Worm (Caenorhabditis elegans) whole organism, young adult: ENCODE results near the gene F58E2.2.

Experiments used
- hmg-20 ChIP-seq: fragments of 200-800 bp; sonication (Bioruptor generic); IDR thresholded peaks from 2 replicates; pipeline ENCODE4 v1.3.6; 2022; ENCODE audit warnings: missing genetic modification reagents, missing genetic modification characterization, missing compliant biosample characterization
- let-607 ChIP-seq, 2 experiments: fragments of 200-800 bp in 1 of 2; sonication (Bioruptor generic) in 1 of 2; sonication (generic microtip) in 1 of 2; optimal IDR thresholded peaks; 2 replicates each; lab custom pipeline; 2016 to 2018; ENCODE audit warnings: mild to moderate bottlenecking in 2 of 2, missing compliant biosample characterization in 2 of 2, missing genetic modification characterization in 2 of 2, moderate library complexity in 2 of 2, missing genotype in 1 of 2

ce11 chrIV:3481760-3482159 lies 11.9 kb downstream of the F58E2.2 start, which contains the start of gene srz-37:
- no peak for TF ChIP-seq hmg-20
- no peak for TF ChIP-seq let-607 (tag; optimal IDR thresholded peaks at IDR 0.05; lab: Kevin White, UChicago)
